Fruit fly (Drosophila melanogaster): Measurements from ENCODE around the gene CG15695.

Gene CG15695

DNA sequence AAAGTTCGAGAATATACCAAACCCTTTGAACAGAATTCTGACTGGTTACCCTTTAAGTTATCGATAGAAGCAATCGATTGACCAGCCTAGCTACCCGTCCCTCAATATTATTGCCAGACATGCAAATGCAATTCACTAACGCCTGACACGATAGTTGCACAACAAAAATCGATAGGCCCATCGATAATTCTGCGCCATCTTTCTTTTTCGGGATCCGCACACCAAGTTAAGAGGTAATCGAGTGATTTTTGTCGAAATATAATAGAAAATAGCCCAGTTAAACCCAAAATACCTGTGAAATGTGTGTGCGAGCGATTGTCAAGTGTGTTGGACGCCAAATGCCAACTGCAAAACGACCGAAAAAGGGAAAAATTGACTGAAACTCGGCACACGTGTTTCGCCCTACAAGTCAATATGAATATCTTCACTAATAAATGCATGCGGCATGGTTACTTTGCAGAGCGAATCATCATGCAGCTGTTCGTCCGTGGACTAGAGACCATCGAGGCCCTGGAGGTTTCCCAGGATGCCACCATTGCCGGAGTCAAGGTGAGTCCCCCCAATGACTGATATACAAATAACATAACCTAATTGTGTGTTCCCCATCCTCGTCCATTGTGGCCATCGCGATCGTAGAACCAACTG is 8.6 kb downstream of the CG15695 start, which contains the start of gene RpS30 (continued):
- TF ChIP-seq Scr (GFP tag; IDR thresholded peaks at IDR 0.05; ENCODE audit: partially characterized antibody): peak; percentile 95
- TF ChIP-seq ap (GFP tag; IDR thresholded peaks at IDR 0.05): no peak
- no peak for TF ChIP-seq sim (GFP tag; IDR thresholded peaks at IDR 0.05)
- no peak for TF ChIP-seq Hr78 (GFP tag; optimal IDR thresholded peaks at IDR 0.05)
- TF ChIP-seq croc (GFP tag; conservative IDR thresholded peaks at IDR 0.05): no peak
- TF ChIP-seq mam (GFP tag; optimal IDR thresholded peaks at IDR 0.05): peak; percentile 40
- TF ChIP-seq CG3407 (GFP tag; optimal IDR thresholded peaks at IDR 0.05): no peak
- peak; percentile 58; the same call in 1 of the 2 replicates for TF ChIP-seq NFAT (GFP tag; IDR thresholded peaks at IDR 0.05)
- TF ChIP-seq emc (GFP tag; optimal IDR thresholded peaks at IDR 0.05): no peak
- TF ChIP-seq Lim3 (GFP tag; IDR thresholded peaks at IDR 0.05): no peak
- peak; percentile 73 for TF ChIP-seq her (GFP tag; optimal IDR thresholded peaks at IDR 0.05)
- TF ChIP-seq slou (GFP tag; optimal IDR thresholded peaks at IDR 0.05): no peak
- peak; percentile 89 for TF ChIP-seq CG15479 (GFP tag; optimal IDR thresholded peaks at IDR 0.05)
- peak; percentile 24 for TF ChIP-seq CG15269 (tag; optimal IDR thresholded peaks at IDR 0.05)
- TF ChIP-seq CG10979 (tag; optimal IDR thresholded peaks at IDR 0.05): peak; percentile 11
- peak; percentile 93 for TF ChIP-seq Ets65A (GFP tag)
- no peak for TF ChIP-seq al (GFP tag; IDR thresholded peaks at IDR 0.05)
- no peak for TF ChIP-seq CG14441 (GFP tag; IDR thresholded peaks at IDR 0.05)
- no peak for TF ChIP-seq CG6654 (GFP tag; optimal IDR thresholded peaks at IDR 0.05)
- peak; percentile 98 for TF ChIP-seq amos (GFP tag; IDR thresholded peaks at IDR 0.05; ENCODE audit: partially characterized antibody)
- no peak for TF ChIP-seq Fer2 (tag; optimal IDR thresholded peaks at IDR 0.05)
- TF ChIP-seq bab2 (GFP tag; optimal IDR thresholded peaks at IDR 0.05): no peak
- no peak for TF ChIP-seq CG8388 (GFP tag; optimal IDR thresholded peaks at IDR 0.05)
- no peak for TF ChIP-seq CG3726 (GFP tag; IDR thresholded peaks at IDR 0.05)
- TF ChIP-seq tll (GFP tag; optimal IDR thresholded peaks at IDR 0.05): peak in 1 of 2 experiments; percentile 31
- TF ChIP-seq CG32767 (GFP tag; IDR thresholded peaks at IDR 0.05): 0 out of 2 replicates have a peak, but pooled peaks have one; percentile 11
- TF ChIP-seq gsb (GFP tag; IDR thresholded peaks at IDR 0.05): no peak
- no peak for TF ChIP-seq tap (tag; optimal IDR thresholded peaks at IDR 0.05)
- peak; percentile 69 for TF ChIP-seq Nf-YC (tag; optimal IDR thresholded peaks at IDR 0.05)
- TF ChIP-seq Atf-2 (GFP tag; optimal IDR thresholded peaks at IDR 0.05): no peak
- no peak for TF ChIP-seq CG6683 (GFP tag; optimal IDR thresholded peaks at IDR 0.05)
- TF ChIP-seq Taf1 (GFP tag; IDR thresholded peaks at IDR 0.05): no peak
- no peak for TF ChIP-seq CG1024 (GFP tag; IDR thresholded peaks at IDR 0.05)
- peak; percentile 27 for TF ChIP-seq Fer3 (tag; optimal IDR thresholded peaks at IDR 0.05)
- peak; percentile 36 for TF ChIP-seq eyg (GFP tag; optimal IDR thresholded peaks at IDR 0.05)
- no peak for TF ChIP-seq fru (optimal IDR thresholded peaks at IDR 0.05)
- no peak for TF ChIP-seq CG16815 (GFP tag; optimal IDR thresholded peaks at IDR 0.05)
- peak; percentile 70; the same call in 1 of the 2 replicates for TF ChIP-seq CG9932 (GFP tag; IDR thresholded peaks at IDR 0.05)
- TF ChIP-seq CG18599 (GFP tag; optimal IDR thresholded peaks at IDR 0.05): no peak
- peak; percentile 96 for TF ChIP-seq inv (GFP tag; IDR thresholded peaks at IDR 0.05; ENCODE audit: partially characterized antibody)
- TF ChIP-seq Opbp (GFP tag; IDR thresholded peaks at IDR 0.05; ENCODE audit: partially characterized antibody): peak; percentile 98
- no peak for TF ChIP-seq Awh (GFP tag; IDR thresholded peaks at IDR 0.05)
- no peak for TF ChIP-seq CG8944 (GFP tag; optimal IDR thresholded peaks at IDR 0.05)
- TF ChIP-seq Gug (GFP tag; IDR thresholded peaks at IDR 0.05): no peak; the same call in 3 of the 4 replicates
- TF ChIP-seq CG2889 (GFP tag; IDR thresholded peaks at IDR 0.05): no peak
- no peak for TF ChIP-seq Atf6 (GFP tag; IDR thresholded peaks at IDR 0.05)
- TF ChIP-seq sug (tag; optimal IDR thresholded peaks at IDR 0.05): peak; percentile 60
- TF ChIP-seq sqz (GFP tag; optimal IDR thresholded peaks at IDR 0.05): no peak
- no peak for TF ChIP-seq Oli (tag; optimal IDR thresholded peaks at IDR 0.05)
- TF ChIP-seq unpg (GFP tag; optimal IDR thresholded peaks at IDR 0.05): no peak
